Worm (Caenorhabditis elegans) whole organism, mixed stage, embryonic: ENCODE data around the gene F55B11.2.

Experiments used
- M03D4.4 ChIP-seq: sonication (generic microtip); optimal IDR thresholded peaks from 2 replicates; lab custom pipeline; 2017; ENCODE audit warnings: mild to moderate bottlenecking, missing genetic modification characterization, missing compliant biosample characterization
- bed-3 ChIP-seq: fragments of 200-800 bp; sonication (Bioruptor generic); optimal IDR thresholded peaks from 3 replicates; lab custom pipeline; 2018; ENCODE audit warnings: mild to moderate bottlenecking, missing genetic modification characterization, moderate library complexity, missing compliant biosample characterization
- blmp-1 ChIP-seq: fragments of 150-350 bp; optimal IDR thresholded peaks from 2 replicates; lab custom pipeline; 2014; ENCODE audit warnings: missing biosample characterization, missing genetic modification characterization
- ceh-39 ChIP-seq: fragments of 150-350 bp; optimal IDR thresholded peaks from 2 replicates; lab custom pipeline; 2014; ENCODE audit warnings: missing biosample characterization, missing genetic modification characterization
- ceh-43 ChIP-seq: fragments of 200-800 bp; sonication (Bioruptor generic); optimal IDR thresholded peaks from 2 replicates; lab custom pipeline; 2018; ENCODE audit warnings: mild to moderate bottlenecking, missing genetic modification characterization, moderate library complexity, missing compliant biosample characterization
- ceh-83 ChIP-seq: fragments of 200-800 bp; sonication (Bioruptor generic); optimal IDR thresholded peaks from 2 replicates; lab custom pipeline; 2018; ENCODE audit warnings: mild to moderate bottlenecking, missing genetic modification characterization, missing compliant biosample characterization
- ces-1 ChIP-seq: fragments of 150-350 bp; optimal IDR thresholded peaks from 2 replicates; lab custom pipeline; 2014; ENCODE audit warnings: missing biosample characterization, missing genetic modification reagents, missing genetic modification characterization
- cnd-1 ChIP-seq: fragments of 200-800 bp; sonication (Bioruptor generic); optimal IDR thresholded peaks from 2 replicates; lab custom pipeline; 2018; ENCODE audit warnings: mild to moderate bottlenecking, missing genetic modification characterization, missing compliant biosample characterization
- drap-1 ChIP-seq: fragments of 200-800 bp; sonication (Bioruptor generic); optimal IDR thresholded peaks from 3 replicates; lab custom pipeline; 2018; ENCODE audit warnings: mild to moderate bottlenecking, missing genetic modification characterization, missing compliant biosample characterization
- elt-1 ChIP-seq: sonication (generic microtip); optimal IDR thresholded peaks from 2 replicates; lab custom pipeline; 2017; ENCODE audit warnings: missing genetic modification characterization, mild to moderate bottlenecking, missing compliant biosample characterization, antibody characterized with exemption, moderate library complexity, borderline replicate concordance; ENCODE audit not compliant: insufficient read depth
- elt-3 ChIP-seq: fragments of 150-350 bp; optimal IDR thresholded peaks from 2 replicates; lab custom pipeline; 2014; ENCODE audit warnings: missing biosample characterization, missing genetic modification characterization
- flh-1 ChIP-seq: fragments of 200-800 bp; sonication (Bioruptor generic); optimal IDR thresholded peaks from 2 replicates; lab custom pipeline; 2018; ENCODE audit warnings: mild to moderate bottlenecking, missing genetic modification characterization, moderate library complexity, missing compliant biosample characterization
- ham-2 ChIP-seq: fragments of 200-800 bp; sonication (Bioruptor generic); optimal IDR thresholded peaks from 2 replicates; lab custom pipeline; 2018; ENCODE audit warnings: mild to moderate bottlenecking, missing genetic modification characterization, missing compliant biosample characterization
- hlh-1 ChIP-seq: fragments of 150-350 bp; optimal IDR thresholded peaks from 2 replicates; lab custom pipeline; 2014; ENCODE audit warnings: missing biosample characterization, missing genetic modification reagents, missing genetic modification characterization
- lin-13 ChIP-seq: fragments of 150-350 bp; optimal IDR thresholded peaks from 2 replicates; lab custom pipeline; 2014; ENCODE audit warnings: missing biosample characterization, missing genetic modification characterization
- lin-32 ChIP-seq: fragments of 200-800 bp; sonication (Bioruptor generic); optimal IDR thresholded peaks from 2 replicates; lab custom pipeline; 2018; ENCODE audit warnings: mild to moderate bottlenecking, missing genetic modification characterization, missing compliant biosample characterization
- lsy-2 ChIP-seq: fragments of 150-350 bp; optimal IDR thresholded peaks from 2 replicates; lab custom pipeline; 2014; ENCODE audit warnings: missing biosample characterization, missing genetic modification characterization
- mab-5 ChIP-seq: fragments of 150-350 bp; optimal IDR thresholded peaks from 2 replicates; lab custom pipeline; 2014; ENCODE audit warnings: missing biosample characterization, missing genetic modification characterization
- nhr-12 ChIP-seq: fragments of 150-350 bp; optimal IDR thresholded peaks from 2 replicates; lab custom pipeline; 2014; ENCODE audit warnings: missing biosample characterization, missing genetic modification characterization
- nhr-2 ChIP-seq: fragments of 150-350 bp; optimal IDR thresholded peaks from 2 replicates; lab custom pipeline; 2014; ENCODE audit warnings: missing biosample characterization, missing genetic modification characterization
- nhr-237 ChIP-seq: fragments of 150-350 bp; optimal IDR thresholded peaks from 2 replicates; lab custom pipeline; 2014; ENCODE audit warnings: missing biosample characterization, missing genetic modification characterization
- nhr-28 ChIP-seq: fragments of 150-350 bp; optimal IDR thresholded peaks from 2 replicates; lab custom pipeline; 2014; ENCODE audit warnings: missing biosample characterization, missing genetic modification characterization
- nhr-76 ChIP-seq: sonication (generic microtip); optimal IDR thresholded peaks from 2 replicates; lab custom pipeline; 2017; ENCODE audit warnings: missing biosample characterization, missing genetic modification characterization
- sem-2 ChIP-seq: fragments of 200-800 bp; sonication (Bioruptor generic); optimal IDR thresholded peaks from 2 replicates; lab custom pipeline; 2018; ENCODE audit warnings: mild to moderate bottlenecking, missing genetic modification characterization, missing compliant biosample characterization
- snpc-4 ChIP-seq: fragments of 150-350 bp; optimal IDR thresholded peaks from 2 replicates; lab custom pipeline; 2014; ENCODE audit warnings: missing biosample characterization, missing genetic modification characterization
- sptf-1 ChIP-seq: sonication (generic microtip); optimal IDR thresholded peaks from 2 replicates; lab custom pipeline; 2017; ENCODE audit warnings: mild to moderate bottlenecking, missing genetic modification characterization, moderate library complexity, missing compliant biosample characterization
- tbx-8 ChIP-seq: fragments of 200-800 bp; sonication (Bioruptor generic); optimal IDR thresholded peaks from 2 replicates; lab custom pipeline; 2018; ENCODE audit warnings: mild to moderate bottlenecking, missing genetic modification characterization, moderate library complexity, missing compliant biosample characterization
- unc-120 ChIP-seq: sonication (generic microtip); optimal IDR thresholded peaks from 2 replicates; lab custom pipeline; 2017; ENCODE audit warnings: missing genetic modification characterization, missing compliant biosample characterization; ENCODE audit not compliant: poor library complexity, severe bottlenecking
- unc-39 ChIP-seq: fragments of 150-350 bp; optimal IDR thresholded peaks from 2 replicates; lab custom pipeline; 2014; ENCODE audit warnings: missing biosample characterization, missing genetic modification characterization
- unc-62 ChIP-seq: fragments of 150-350 bp; optimal IDR thresholded peaks from 2 replicates; lab custom pipeline; 2014; ENCODE audit warnings: missing biosample characterization, missing genetic modification reagents, missing genetic modification characterization
- zip-8 ChIP-seq: fragments of 150-350 bp; optimal IDR thresholded peaks from 2 replicates; lab custom pipeline; 2014; ENCODE audit warnings: missing biosample characterization, missing genetic modification characterization
- ztf-11 ChIP-seq: fragments of 150-350 bp; optimal IDR thresholded peaks from 2 replicates; lab custom pipeline; 2014; ENCODE audit warnings: missing biosample characterization, missing genetic modification characterization

F55B11.2 gene

DNA sequence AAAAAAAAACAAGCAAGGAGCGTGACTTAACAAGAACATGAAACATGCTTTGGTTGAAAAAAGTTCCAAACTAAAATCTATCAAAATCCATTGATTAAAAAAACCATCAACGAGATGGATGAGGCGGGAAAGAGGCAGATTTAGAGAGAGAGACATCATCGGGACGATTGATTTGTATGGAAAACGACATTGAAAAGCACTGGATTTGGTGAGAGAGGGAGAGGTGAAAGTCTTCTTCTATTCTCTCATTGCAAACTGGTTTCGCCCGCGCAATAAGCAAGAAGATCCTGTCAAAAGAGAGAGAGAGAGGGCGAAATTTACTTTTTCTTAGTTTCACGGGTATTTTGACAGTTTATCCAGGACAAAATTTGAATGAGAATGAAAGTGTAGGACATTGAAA lies 38.0 kb downstream of the F55B11.2 start:
- TF ChIP-seq snpc-4 (tag; lab: Kevin White, UChicago) (no peak), ceh-83 (no peak), blmp-1 (peak; percentile 28), unc-39 (no peak), unc-62 (GFP tag; lab: Kevin White, UChicago) (no peak)

DNA sequence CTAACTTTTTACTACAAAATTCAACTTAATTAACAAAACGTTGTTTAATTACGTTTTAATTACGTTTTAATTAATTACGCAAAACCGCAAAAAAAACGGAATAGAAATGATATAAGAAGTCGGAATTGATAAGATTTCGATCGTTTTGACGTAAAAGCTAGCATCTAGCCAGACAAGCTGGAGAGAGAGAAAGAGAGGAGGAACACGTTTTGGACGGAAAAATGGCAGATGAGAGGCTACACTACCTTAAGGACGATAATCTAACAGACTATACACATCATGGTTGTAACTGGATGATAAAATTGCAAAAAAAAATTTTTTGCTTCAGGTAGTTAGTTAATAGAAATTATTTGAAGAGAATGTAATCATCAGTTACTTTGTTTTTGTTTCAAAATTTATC lies 38.9 kb downstream of the F55B11.2 start:
- TF ChIP-seq ztf-11 (tag; lab: Kevin White, UChicago) (no peak), ceh-83 (no peak), mab-5 (tag; lab: Kevin White, UChicago) (no peak), bed-3 (no peak), nhr-12 (tag; lab: Kevin White, UChicago) (no peak), hlh-1 (tag; lab: Kevin White, UChicago) (no peak), elt-3 (tag; lab: Kevin White, UChicago) (no peak), ham-2 (GFP tag; lab: Kevin White, UChicago) (no peak), ceh-43 (no peak), unc-39 (no peak), tbx-8 (no peak), unc-62 (GFP tag; lab: Kevin White, UChicago) (no peak), lin-13 (tag; lab: Kevin White, UChicago) (no peak), blmp-1 (no peak), drap-1 (GFP tag; lab: Kevin White, UChicago) (no peak)

DNA sequence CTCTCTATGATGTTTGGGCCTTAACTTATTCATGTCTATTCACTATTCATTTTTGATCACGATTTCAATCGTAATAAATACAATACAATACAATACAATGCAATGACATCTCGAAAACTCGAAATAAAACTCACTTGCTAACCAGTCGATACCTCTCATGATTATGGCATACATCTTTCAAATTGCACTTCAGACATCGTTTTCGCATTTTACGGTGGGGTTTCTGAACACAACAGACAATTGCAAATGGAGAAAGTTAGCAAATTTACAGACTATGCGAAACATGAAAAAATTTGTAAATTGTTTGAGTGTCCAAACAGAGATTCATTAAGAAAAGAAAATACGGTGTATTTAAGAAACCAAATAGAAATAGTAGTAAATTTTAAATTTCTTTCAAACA lies 39.6 kb downstream of the F55B11.2 start, which contains the start of gene paqr-3:
Gene paqr-3 (minus strand): TSS at position 210 of the 400 bp plus-strand sequence.
- TF ChIP-seq sptf-1 (no peak), nhr-2 (no peak), ceh-83 (no peak), ceh-39 (tag; lab: Kevin White, UChicago) (no peak), drap-1 (GFP tag; lab: Kevin White, UChicago) (no peak), lin-32 (no peak), ztf-11 (tag; lab: Kevin White, UChicago) (no peak), zip-8 (tag; lab: Kevin White, UChicago) (no peak), elt-3 (tag; lab: Kevin White, UChicago) (no peak), M03D4.4 (no peak), hlh-1 (tag; lab: Kevin White, UChicago) (no peak), flh-1 (GFP tag; lab: Kevin White, UChicago) (no peak), lsy-2 (no peak)

DNA sequence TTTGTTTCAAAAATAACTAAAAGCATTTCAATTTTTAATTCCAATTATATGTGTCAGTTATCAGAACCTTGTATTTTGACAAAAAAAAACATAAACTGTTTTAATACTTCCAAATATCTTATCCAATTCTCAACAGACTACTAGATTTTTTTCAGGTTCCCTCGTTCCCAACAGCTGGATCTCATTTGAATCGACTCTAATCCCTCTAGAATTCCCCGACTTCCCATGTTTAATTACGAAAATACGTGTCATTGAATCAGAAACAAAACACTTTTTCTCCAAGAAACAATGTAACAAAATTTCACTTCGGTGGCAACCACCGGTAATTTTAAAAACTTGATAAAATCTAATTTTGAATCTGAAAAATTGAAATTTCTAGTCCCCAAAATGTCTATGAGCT lies 43.9 kb downstream of the F55B11.2 start:
- TF ChIP-seq nhr-2 = no peak
- TF ChIP-seq nhr-28 (tag; lab: Kevin White, UChicago) = no peak

DNA sequence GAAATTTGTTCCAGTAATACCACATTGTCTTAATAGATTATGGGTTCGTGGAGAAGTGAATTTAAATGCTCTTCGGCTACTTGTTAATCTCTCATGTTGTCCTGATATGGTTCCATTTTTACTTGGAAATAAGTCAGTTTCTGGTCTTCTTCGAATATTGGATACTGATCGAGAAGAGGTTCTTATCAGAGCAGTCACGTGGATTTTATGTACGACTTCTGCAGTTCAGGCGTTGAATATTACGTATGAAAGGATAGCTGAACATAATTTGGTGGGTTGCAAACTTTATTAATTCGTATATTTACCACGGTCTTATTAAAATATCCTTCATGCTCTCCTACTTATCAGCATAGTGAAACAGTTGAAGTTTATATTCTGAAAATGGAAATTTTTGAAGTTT lies 45.2 kb downstream of the F55B11.2 start:
- no peak for TF ChIP-seq blmp-1
- no peak for TF ChIP-seq ham-2 (GFP tag; lab: Kevin White, UChicago)
- no peak for TF ChIP-seq zip-8 (tag; lab: Kevin White, UChicago)
- TF ChIP-seq hlh-1 (tag; lab: Kevin White, UChicago) = no peak
- TF ChIP-seq nhr-76 (tag; lab: Kevin White, UChicago) = no peak
- no peak for TF ChIP-seq M03D4.4
- no peak for TF ChIP-seq nhr-2
- TF ChIP-seq nhr-237 = no peak
- no peak for TF ChIP-seq ces-1 (GFP tag; lab: Kevin White, UChicago)
- TF ChIP-seq ceh-39 (tag; lab: Kevin White, UChicago) = no peak
- TF ChIP-seq flh-1 (GFP tag; lab: Kevin White, UChicago) = no peak
- TF ChIP-seq sptf-1 = no peak
- no peak for TF ChIP-seq mab-5 (tag; lab: Kevin White, UChicago)
- TF ChIP-seq snpc-4 (tag; lab: Kevin White, UChicago) = no peak
- TF ChIP-seq cnd-1 (tag; lab: Kevin White, UChicago) = no peak
- no peak for TF ChIP-seq elt-1
- TF ChIP-seq unc-120 (tag; lab: Kevin White, UChicago) = no peak
- no peak for TF ChIP-seq sem-2 (GFP tag; lab: Kevin White, UChicago)
- no peak for TF ChIP-seq nhr-12 (tag; lab: Kevin White, UChicago)
- no peak for TF ChIP-seq tbx-8
